Fruit fly (Drosophila melanogaster): Measurements from ENCODE around the gene CG31445.
A peak's percentile ranks its signal among the peaks of the same experiment; 100 is the strongest.

CG31445 gene

DNA sequence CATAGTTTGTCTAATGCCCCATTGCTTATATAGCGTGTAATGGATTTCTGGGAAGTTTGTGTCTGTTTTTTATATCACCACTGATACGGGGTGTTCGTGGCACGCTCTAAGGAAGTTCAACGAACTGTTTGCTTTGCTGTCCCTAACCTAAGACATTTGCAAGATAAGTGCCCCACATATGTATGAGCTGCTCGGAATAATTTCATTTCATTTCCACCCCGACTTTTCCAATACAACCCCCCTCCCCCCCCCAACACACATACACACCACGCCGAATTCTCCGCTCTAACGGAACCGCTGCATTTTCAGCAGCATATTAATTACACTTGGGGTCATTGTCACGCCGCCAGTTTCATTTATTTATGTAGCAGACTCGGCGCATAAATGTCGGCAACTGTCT, 23.4 kb upstream of the CG31445 start:
- no peak for TF ChIP-seq CG17801 (GFP tag; optimal IDR thresholded peaks at IDR 0.05; ENCODE audit: partially characterized antibody)

DNA sequence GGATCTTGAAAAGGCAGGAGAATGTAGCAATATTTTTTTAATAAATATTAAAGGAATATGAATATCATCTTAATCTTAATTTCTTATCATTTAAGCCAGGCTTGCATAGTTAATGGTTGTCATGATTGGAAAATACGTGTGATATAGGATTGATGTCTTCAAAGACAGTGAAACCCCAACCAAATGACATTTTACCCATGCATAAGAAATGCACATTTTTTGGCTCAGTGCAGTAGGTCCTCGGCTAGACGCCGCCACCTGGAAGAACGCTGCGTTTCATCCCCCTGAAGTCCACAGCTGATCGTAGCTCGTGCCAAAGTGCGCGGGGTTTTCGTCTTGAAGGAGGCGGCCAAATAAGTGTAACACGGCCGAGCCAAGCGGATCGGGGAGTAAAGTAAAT, 22.0 kb upstream of the CG31445 start:
- no peak for TF ChIP-seq CG17801 (GFP tag; optimal IDR thresholded peaks at IDR 0.05; ENCODE audit: partially characterized antibody)

DNA sequence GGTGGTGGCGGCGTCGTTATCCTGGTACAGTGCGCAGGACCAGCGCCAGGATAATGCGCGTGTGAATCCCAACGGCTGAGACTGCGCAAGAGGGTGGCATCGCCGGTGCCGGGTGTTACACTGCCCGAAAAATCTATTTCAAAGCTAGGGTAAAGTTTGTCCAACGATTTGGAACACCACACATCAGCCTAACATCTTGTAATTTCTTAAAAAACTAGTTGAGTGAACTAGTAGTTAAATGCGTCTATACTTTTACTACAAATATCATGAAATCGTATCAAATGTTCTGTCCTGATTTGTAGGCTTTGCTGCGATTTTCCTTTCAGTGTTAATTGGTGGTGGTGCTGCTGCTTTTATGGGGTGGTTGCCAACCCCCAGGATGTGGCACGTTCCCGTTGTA, 20.4 kb upstream of the CG31445 start:
- TF ChIP-seq CG17801 (GFP tag; optimal IDR thresholded peaks at IDR 0.05; ENCODE audit: partially characterized antibody) = no peak

DNA sequence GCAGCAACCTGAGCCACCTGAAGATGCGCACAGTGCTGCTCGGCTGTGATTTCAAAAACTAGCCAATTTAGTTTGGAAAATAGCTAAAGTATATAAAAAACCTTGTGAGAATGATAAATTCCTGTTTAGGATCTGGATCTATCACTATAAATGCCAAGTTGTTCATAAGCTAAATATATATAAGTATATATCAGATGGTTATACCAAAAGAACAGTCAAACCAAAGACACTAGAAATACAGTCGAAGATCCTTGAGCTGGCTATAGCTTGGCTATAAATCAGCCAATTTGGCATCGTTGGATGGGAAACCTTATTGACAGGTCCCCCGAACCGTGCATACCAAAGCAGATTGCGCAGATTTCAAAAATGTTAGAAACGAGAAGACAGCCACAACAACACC, 18.6 kb upstream of the CG31445 start:
- TF ChIP-seq CG17801 (GFP tag; optimal IDR thresholded peaks at IDR 0.05; ENCODE audit: partially characterized antibody) = no peak

DNA sequence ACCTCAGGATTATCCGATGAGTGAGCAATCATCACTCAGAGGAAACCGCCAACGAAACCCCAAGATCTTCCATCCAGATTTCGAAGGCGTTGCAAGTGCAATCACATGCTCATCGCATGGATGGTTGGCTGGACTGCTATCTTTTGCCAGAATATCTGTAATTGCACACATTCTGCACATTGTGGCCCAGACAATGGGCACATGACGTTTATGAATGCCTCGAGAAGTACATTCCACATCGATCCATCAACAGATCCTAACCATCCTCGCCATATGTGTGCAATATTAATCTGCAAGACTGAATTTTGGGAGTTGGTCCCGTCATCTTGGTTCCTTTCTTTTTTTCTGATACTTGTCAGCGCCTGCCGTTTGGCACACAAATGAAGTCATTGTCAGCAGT, 17.9 kb upstream of the CG31445 start:
- TF ChIP-seq CG17801 (GFP tag; optimal IDR thresholded peaks at IDR 0.05; ENCODE audit: partially characterized antibody) = no peak

DNA sequence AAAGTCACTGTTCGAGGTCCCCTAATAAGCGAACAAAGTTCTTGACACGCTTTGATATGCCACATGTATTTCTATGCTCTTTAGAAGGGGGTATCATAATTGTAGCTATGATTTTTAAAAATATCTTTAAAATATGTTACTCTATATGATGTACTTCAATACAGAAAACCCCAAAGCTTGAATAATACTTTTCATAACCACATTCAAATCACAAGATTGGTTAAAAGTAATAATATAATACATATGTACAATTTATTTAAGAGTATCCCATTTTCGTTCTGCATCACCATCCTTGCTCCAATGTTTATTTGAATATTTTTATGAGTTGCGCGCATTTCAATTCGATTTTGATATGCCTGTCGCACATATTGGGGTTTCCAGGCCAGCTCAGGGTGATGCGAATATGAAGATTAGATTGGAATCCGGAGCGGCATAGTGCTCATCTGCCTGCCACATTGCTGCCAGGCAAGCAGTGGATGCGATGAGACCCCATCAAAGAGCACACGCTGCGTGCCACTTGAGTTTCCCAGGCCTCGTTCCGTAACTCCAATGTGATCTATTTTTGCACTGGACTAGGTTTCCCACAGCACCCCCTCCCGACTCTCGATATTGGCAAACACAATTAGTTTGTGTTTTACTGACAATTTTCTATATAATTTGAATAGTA, 15.0 kb upstream of the CG31445 start:
- TF ChIP-seq CG17801 (GFP tag; optimal IDR thresholded peaks at IDR 0.05; ENCODE audit: partially characterized antibody) = no peak

DNA sequence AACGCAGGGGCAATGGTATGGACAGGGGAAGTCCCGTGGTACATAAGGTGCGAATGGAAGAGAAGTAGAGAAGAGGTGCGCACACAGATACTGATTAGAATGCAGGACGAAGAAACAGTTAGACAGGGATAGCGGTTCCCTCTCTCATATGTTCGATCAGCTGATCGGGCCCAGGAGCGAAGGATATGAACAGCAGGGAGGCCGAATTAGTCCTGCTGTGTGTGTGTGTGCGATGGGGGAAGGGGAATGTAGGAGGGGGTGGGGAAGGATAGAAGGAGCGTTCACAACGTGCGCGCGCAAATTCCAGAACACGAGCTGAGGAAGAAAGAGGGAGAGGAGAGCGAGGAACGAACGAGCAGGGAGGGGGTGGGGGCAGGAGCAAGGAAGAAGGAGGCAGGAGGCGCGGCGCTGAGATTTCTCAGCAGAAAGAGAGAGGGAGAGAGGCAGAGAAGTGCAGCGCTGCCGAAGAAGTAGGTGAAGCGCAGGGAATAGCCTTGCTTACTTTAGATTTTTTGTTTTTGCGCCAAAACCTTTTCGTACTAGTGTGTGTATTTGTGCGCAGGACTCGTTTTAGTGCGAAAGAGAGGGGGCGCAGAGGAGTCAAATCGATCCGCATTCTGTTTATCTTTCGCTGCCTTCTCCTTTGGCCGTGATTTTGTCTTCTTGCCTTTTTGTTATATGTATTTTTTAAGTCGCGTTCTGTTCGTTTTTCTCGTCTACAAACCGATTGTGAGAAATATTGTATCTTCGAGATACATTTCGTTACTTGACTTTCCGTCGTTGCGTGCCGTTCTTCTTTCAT, 13.5 kb upstream of the CG31445 start:
- TF ChIP-seq CG17801 (GFP tag; optimal IDR thresholded peaks at IDR 0.05; ENCODE audit: partially characterized antibody) = no peak

DNA sequence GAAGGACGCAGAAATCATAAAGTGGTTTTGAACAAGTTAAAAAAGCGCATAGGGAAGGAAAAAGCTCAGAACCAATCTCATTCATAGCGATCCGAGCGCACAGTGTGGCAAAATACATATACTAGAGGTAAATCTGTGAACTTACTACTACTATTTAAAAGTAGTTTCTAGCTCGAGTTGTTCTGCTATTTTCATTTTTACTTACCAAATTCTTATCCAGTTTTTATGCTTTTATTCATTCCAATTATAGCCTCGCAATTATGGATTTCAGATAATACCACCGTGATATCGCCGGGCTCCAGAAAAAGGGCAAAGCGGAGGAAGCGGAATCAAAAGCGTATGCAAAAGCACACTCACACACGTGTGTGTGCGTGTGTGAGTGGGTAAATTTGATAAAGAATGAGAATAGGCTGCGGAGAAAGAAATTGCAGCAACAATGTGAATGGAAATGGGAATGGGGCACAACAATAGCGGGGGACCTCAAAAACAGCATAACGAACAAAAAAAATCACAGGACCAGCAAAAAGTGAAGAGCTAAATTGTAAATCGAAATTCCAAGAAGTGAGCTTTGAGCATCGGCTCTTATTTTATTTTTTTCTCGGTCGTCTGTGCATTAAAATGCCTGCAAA, 12.3 kb upstream of the CG31445 start:
- TF ChIP-seq CG17801 (GFP tag; optimal IDR thresholded peaks at IDR 0.05; ENCODE audit: partially characterized antibody) = no peak

DNA sequence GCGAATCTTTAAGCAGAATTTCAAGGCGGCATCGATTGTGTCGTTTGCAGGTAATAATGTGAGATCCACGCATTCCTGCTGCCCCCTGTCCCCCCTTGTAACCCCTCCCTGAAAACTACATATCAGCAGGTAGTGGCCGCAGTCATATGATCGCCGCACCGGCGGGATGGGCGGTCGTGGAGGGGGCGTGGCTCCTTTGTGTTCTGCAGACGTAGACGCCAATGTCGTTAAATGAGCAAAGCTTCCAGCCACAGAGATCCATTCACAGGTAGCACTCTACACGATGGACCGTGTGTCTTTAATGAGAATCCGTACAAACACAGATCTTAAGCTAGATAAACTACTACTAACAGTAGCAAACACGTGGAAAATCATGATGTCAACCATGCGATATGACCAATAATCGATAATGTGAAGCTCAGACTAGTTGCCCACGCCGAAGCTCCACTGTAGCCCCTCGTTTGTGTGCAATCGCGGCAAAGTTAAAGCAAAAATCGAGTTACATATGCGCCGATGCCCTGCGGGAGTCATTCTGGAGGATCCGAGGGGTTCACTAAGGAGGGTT, 11.4 kb upstream of the CG31445 start, which contains the start of gene CG45544:
CG45544 (plus strand) TSS at position 523 of the 565 bp plus-strand sequence.
- TF ChIP-seq CG17801 (GFP tag; optimal IDR thresholded peaks at IDR 0.05; ENCODE audit: partially characterized antibody) = peak; percentile 80

DNA sequence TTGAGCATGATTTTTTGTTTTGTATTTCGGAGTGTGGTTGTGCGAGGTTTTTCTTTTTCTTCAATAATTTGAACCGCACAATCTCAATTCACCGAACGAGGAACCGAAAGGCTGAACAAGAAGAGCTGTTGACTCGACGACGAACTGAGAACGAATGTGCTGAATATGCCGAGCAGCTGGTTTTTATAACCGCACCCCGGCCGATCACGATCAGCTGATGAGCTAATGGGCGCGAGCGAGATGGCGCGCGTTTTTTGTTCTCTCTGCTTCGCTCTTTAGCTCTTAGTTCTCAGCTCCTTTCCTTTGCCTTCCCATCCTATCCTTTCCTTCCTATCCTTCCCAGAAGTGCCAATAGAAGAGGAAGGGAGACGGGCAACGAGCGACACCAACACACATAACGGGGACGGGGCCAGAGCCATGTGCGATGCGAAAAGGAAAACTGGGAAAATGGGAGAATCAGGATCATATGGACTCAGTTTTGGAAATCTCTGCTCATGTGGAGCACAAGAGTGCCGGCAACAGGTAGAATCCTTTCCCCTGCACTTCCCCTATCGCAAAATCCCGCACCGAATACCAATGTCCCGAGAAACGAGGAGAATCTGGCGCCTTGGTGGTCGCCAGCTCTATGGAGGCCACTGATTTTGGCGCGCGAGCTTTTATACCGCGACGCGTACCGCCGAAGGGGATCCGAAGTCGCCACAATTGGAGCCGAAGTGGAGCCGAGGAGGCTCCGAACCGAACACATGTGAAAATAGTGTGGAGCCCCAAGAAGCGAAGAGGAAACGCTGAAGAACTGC, 10.7 kb upstream of the CG31445 start, which contains the start of gene stg:
stg (minus strand) TSS at position 635 of the 797 bp plus-strand sequence.
- peak; percentile 33 for TF ChIP-seq CG17801 (GFP tag; optimal IDR thresholded peaks at IDR 0.05; ENCODE audit: partially characterized antibody)

DNA sequence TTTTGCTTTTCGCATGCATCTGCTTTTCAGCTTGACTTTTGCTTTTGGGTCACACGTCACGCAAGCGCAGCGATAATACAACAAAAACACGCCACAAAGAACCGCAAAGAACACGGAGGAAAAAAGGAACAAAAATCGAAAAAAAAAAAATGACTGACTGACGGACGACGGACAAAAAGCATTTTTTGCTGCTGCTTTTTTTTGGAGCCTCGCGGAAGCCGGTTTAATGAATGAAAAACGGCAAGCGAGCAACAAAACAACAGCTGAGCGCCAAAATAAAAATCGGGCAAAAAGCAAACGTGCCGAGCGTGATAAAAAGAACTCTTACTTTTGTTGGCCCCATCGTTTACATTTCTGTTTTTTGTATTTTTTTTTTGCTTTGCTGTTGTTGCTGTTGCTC, 9.8 kb upstream of the CG31445 start:
- TF ChIP-seq CG17801 (GFP tag; optimal IDR thresholded peaks at IDR 0.05; ENCODE audit: partially characterized antibody) = peak; percentile 44

DNA sequence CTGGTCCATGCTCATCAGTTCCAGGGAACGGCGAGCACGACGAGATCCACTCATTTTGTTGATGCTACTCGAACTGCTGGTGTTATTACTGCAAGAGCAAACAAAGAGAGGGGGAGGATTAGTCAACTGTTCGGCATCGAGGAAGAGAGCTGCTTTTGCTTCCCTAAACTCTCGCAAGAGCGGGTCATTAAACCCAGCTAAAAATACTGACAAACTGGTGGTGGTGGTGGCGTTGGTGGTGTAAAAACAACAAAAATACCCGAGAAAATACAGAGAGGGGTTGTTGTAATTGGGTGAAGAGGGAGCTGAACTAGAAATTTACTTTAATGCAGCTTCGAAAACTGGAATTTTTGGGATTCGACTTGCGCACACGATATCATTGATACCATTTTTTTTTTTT, 9.2 kb upstream of the CG31445 start:
- TF ChIP-seq CG17801 (GFP tag; optimal IDR thresholded peaks at IDR 0.05; ENCODE audit: partially characterized antibody) = no peak

DNA sequence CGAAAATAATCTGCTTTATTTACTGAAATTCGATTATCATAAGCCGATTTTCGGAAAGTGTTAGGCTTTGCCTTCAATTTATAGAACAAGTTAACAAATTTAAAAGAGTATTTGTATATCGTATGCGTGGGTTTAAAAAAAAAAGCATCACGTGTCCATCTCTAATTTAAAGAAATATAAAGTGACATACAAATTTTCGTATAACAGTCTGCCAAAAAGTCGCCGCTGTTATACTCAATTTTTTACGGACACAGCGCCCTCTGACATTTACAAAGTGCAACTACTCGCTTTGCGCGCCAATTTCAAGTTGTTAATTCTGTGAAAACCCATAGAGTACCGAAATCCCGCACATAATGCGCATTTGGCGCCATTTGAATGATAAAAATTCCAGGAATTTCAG, 6.8 kb upstream of the CG31445 start:
- TF ChIP-seq CG17801 (GFP tag; optimal IDR thresholded peaks at IDR 0.05; ENCODE audit: partially characterized antibody) = no peak

DNA sequence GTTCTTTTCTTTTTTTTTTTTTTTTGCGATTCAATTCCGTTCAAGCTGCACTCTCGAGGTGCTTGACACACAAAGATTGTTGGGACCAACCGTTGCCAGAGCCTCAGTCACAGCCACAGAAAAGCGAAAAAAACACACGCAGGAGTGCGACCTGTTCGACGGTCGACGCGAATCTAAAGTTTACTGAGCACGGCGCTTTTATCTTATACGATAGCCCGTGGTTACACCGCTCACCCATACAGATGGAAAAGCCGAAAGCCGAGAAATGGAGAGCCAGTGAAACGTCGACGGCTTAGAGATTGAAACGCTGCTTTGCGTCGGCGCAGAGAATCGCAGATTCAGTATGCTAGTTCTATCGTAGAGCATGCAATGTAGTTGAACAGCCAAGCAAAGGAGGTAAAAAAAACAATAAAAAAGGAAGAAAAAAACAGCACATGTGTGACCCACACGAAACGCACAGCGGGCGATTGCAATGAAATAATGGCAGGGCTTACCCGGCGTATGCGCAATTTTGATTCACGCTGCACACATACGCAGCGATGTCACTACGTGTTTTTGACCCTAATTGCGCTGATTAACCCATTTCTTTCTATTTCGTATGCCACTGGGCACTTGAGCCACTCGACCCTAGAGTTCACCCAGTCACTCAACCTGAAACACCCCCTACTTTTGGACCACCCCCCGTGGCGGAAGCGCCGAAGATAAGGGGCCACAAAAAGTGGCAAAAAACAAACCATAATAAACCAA, 5.8 kb upstream of the CG31445 start, which contains the start of gene SP1029:
SP1029 (minus strand) TSS at position 180 of the 747 bp plus-strand sequence.
- TF ChIP-seq CG17801 (GFP tag; optimal IDR thresholded peaks at IDR 0.05; ENCODE audit: partially characterized antibody) = no peak
